Worm (Caenorhabditis elegans) whole organism, mixed stage, embryonic: Measurements from ENCODE around the gene Y75B8A.33.

Experiments used
- bed-3 ChIP-seq: fragments of 200-800 bp; sonication (Bioruptor generic); optimal IDR thresholded peaks from 3 replicates; lab custom pipeline; 2018; ENCODE audit warnings: mild to moderate bottlenecking, missing genetic modification characterization, moderate library complexity, missing compliant biosample characterization
- blmp-1 ChIP-seq: fragments of 150-350 bp; optimal IDR thresholded peaks from 2 replicates; lab custom pipeline; 2014; ENCODE audit warnings: missing biosample characterization, missing genetic modification characterization
- ceh-39 ChIP-seq: fragments of 150-350 bp; optimal IDR thresholded peaks from 2 replicates; lab custom pipeline; 2014; ENCODE audit warnings: missing biosample characterization, missing genetic modification characterization
- ceh-43 ChIP-seq: fragments of 200-800 bp; sonication (Bioruptor generic); optimal IDR thresholded peaks from 2 replicates; lab custom pipeline; 2018; ENCODE audit warnings: mild to moderate bottlenecking, missing genetic modification characterization, moderate library complexity, missing compliant biosample characterization
- ceh-83 ChIP-seq: fragments of 200-800 bp; sonication (Bioruptor generic); optimal IDR thresholded peaks from 2 replicates; lab custom pipeline; 2018; ENCODE audit warnings: mild to moderate bottlenecking, missing genetic modification characterization, missing compliant biosample characterization
- ces-1 ChIP-seq: fragments of 150-350 bp; optimal IDR thresholded peaks from 2 replicates; lab custom pipeline; 2014; ENCODE audit warnings: missing biosample characterization, missing genetic modification reagents, missing genetic modification characterization
- cnd-1 ChIP-seq: fragments of 200-800 bp; sonication (Bioruptor generic); optimal IDR thresholded peaks from 2 replicates; lab custom pipeline; 2018; ENCODE audit warnings: mild to moderate bottlenecking, missing genetic modification characterization, missing compliant biosample characterization
- drap-1 ChIP-seq: fragments of 200-800 bp; sonication (Bioruptor generic); optimal IDR thresholded peaks from 3 replicates; lab custom pipeline; 2018; ENCODE audit warnings: mild to moderate bottlenecking, missing genetic modification characterization, missing compliant biosample characterization
- elt-1 ChIP-seq: sonication (generic microtip); optimal IDR thresholded peaks from 2 replicates; lab custom pipeline; 2017; ENCODE audit warnings: missing genetic modification characterization, mild to moderate bottlenecking, missing compliant biosample characterization, antibody characterized with exemption, moderate library complexity, borderline replicate concordance; ENCODE audit not compliant: insufficient read depth
- elt-3 ChIP-seq: fragments of 150-350 bp; optimal IDR thresholded peaks from 2 replicates; lab custom pipeline; 2014; ENCODE audit warnings: missing biosample characterization, missing genetic modification characterization
- flh-1 ChIP-seq: fragments of 200-800 bp; sonication (Bioruptor generic); optimal IDR thresholded peaks from 2 replicates; lab custom pipeline; 2018; ENCODE audit warnings: mild to moderate bottlenecking, missing genetic modification characterization, moderate library complexity, missing compliant biosample characterization
- ham-2 ChIP-seq: fragments of 200-800 bp; sonication (Bioruptor generic); optimal IDR thresholded peaks from 2 replicates; lab custom pipeline; 2018; ENCODE audit warnings: mild to moderate bottlenecking, missing genetic modification characterization, missing compliant biosample characterization
- hlh-1 ChIP-seq: fragments of 150-350 bp; optimal IDR thresholded peaks from 2 replicates; lab custom pipeline; 2014; ENCODE audit warnings: missing biosample characterization, missing genetic modification reagents, missing genetic modification characterization
- lin-13 ChIP-seq: fragments of 150-350 bp; optimal IDR thresholded peaks from 2 replicates; lab custom pipeline; 2014; ENCODE audit warnings: missing biosample characterization, missing genetic modification characterization
- lin-32 ChIP-seq: fragments of 200-800 bp; sonication (Bioruptor generic); optimal IDR thresholded peaks from 2 replicates; lab custom pipeline; 2018; ENCODE audit warnings: mild to moderate bottlenecking, missing genetic modification characterization, missing compliant biosample characterization
- lsy-2 ChIP-seq: fragments of 150-350 bp; optimal IDR thresholded peaks from 2 replicates; lab custom pipeline; 2014; ENCODE audit warnings: missing biosample characterization, missing genetic modification characterization
- mab-5 ChIP-seq: fragments of 150-350 bp; optimal IDR thresholded peaks from 2 replicates; lab custom pipeline; 2014; ENCODE audit warnings: missing biosample characterization, missing genetic modification characterization
- mep-1 ChIP-seq: fragments of 150-350 bp; optimal IDR thresholded peaks from 2 replicates; lab custom pipeline; 2017; ENCODE audit warnings: missing biosample characterization, missing genetic modification reagents, missing genetic modification characterization, inconsistent platforms
- mls-2 ChIP-seq: sonication (generic microtip); optimal IDR thresholded peaks from 2 replicates; lab custom pipeline; 2016; ENCODE audit warnings: mild to moderate bottlenecking, missing genetic modification characterization, moderate library complexity, missing compliant biosample characterization
- nhr-12 ChIP-seq: fragments of 150-350 bp; optimal IDR thresholded peaks from 2 replicates; lab custom pipeline; 2014; ENCODE audit warnings: missing biosample characterization, missing genetic modification characterization
- nhr-2 ChIP-seq: fragments of 150-350 bp; optimal IDR thresholded peaks from 2 replicates; lab custom pipeline; 2014; ENCODE audit warnings: missing biosample characterization, missing genetic modification characterization
- nhr-237 ChIP-seq: fragments of 150-350 bp; optimal IDR thresholded peaks from 2 replicates; lab custom pipeline; 2014; ENCODE audit warnings: missing biosample characterization, missing genetic modification characterization
- nhr-28 ChIP-seq: fragments of 150-350 bp; optimal IDR thresholded peaks from 2 replicates; lab custom pipeline; 2014; ENCODE audit warnings: missing biosample characterization, missing genetic modification characterization
- nhr-76 ChIP-seq: sonication (generic microtip); optimal IDR thresholded peaks from 2 replicates; lab custom pipeline; 2017; ENCODE audit warnings: missing biosample characterization, missing genetic modification characterization
- pha-4 ChIP-seq: fragments of 150-350 bp; optimal IDR thresholded peaks from 2 replicates; lab custom pipeline; 2018; ENCODE audit warnings: missing biosample characterization, missing genetic modification reagents, missing genetic modification characterization
- snpc-4 ChIP-seq: fragments of 150-350 bp; optimal IDR thresholded peaks from 2 replicates; lab custom pipeline; 2014; ENCODE audit warnings: missing biosample characterization, missing genetic modification characterization
- sptf-1 ChIP-seq: sonication (generic microtip); optimal IDR thresholded peaks from 2 replicates; lab custom pipeline; 2017; ENCODE audit warnings: mild to moderate bottlenecking, missing genetic modification characterization, moderate library complexity, missing compliant biosample characterization
- tbx-8 ChIP-seq: fragments of 200-800 bp; sonication (Bioruptor generic); optimal IDR thresholded peaks from 2 replicates; lab custom pipeline; 2018; ENCODE audit warnings: mild to moderate bottlenecking, missing genetic modification characterization, moderate library complexity, missing compliant biosample characterization
- unc-120 ChIP-seq: sonication (generic microtip); optimal IDR thresholded peaks from 2 replicates; lab custom pipeline; 2017; ENCODE audit warnings: missing genetic modification characterization, missing compliant biosample characterization; ENCODE audit not compliant: poor library complexity, severe bottlenecking
- unc-39 ChIP-seq: fragments of 150-350 bp; optimal IDR thresholded peaks from 2 replicates; lab custom pipeline; 2014; ENCODE audit warnings: missing biosample characterization, missing genetic modification characterization
- unc-62 ChIP-seq: fragments of 150-350 bp; optimal IDR thresholded peaks from 2 replicates; lab custom pipeline; 2014; ENCODE audit warnings: missing biosample characterization, missing genetic modification reagents, missing genetic modification characterization
- zip-8 ChIP-seq: fragments of 150-350 bp; optimal IDR thresholded peaks from 2 replicates; lab custom pipeline; 2014; ENCODE audit warnings: missing biosample characterization, missing genetic modification characterization

Gene Y75B8A.33

DNA sequence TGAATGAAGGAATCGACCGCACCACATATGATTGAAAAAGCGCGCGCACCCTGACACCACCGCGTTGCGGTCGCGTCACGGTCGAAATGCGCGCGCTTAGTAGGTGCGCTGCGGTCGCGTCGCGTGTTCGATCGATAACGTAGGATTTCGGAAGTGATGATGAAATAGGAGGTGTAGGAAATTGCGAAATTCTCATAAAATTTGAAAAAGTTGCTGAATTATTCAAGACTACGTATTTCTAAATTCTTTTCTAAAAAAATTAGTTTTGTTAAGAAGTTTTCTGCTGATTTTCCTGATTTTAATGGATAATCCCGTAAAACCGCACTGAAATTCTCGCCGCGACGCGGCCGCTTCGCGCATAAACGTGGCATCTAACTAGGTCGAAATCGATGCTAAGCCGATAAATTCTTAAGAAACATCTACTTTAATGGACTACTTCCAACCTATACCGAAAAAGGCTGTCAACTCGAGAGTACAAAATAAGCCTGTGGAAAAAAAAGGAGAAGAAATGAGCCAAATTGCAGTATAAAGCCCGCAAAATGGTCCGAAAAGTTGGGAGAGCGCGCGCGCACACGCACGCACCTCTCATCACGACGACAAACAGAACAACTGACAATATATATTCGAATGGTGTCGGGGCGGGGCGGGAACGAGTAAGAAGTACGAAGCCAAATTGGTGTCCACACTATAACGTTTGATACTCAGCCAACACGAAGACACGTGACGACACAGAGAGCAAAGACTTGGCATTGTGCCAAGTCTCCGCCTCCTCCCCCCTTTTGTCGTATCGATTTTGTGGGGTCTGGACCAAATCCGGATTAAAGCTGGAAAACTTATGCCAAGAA lies 1.5 kb upstream of the Y75B8A.33 start, which contains the start of gene his-72:
Gene his-72 (minus strand): TSS at position 589 of the 845 bp plus-strand sequence.
- TF ChIP-seq lsy-2 (peak; percentile 11), mls-2 (tag; lab: Kevin White, UChicago) (peak; percentile 53), mep-1 (tag; lab: Kevin White, UChicago) (peak; percentile 50), ceh-39 (tag; lab: Kevin White, UChicago) (peak; percentile 46), unc-39 (tag; lab: Kevin White, UChicago) (no peak), mab-5 (tag; lab: Kevin White, UChicago) (no peak), ceh-43 (GFP tag; lab: Kevin White, UChicago) (no peak), nhr-2 (tag; lab: Kevin White, UChicago) (no peak), ceh-83 (GFP tag; lab: Kevin White, UChicago) (peak; percentile 75), unc-62 (GFP tag; lab: Kevin White, UChicago) (peak; percentile 12), elt-3 (tag; lab: Kevin White, UChicago) (no peak), pha-4 (tag; lab: Kevin White, UChicago) (peak; percentile 3), drap-1 (peak; percentile 54), hlh-1 (tag; lab: Kevin White, UChicago) (peak; percentile 100), flh-1 (GFP tag; lab: Kevin White, UChicago) (peak; percentile 3), nhr-28 (no peak), unc-120 (tag; lab: Kevin White, UChicago) (peak; percentile 41), cnd-1 (tag; lab: Kevin White, UChicago) (peak; percentile 52), lin-13 (peak; percentile 27), bed-3 (peak; percentile 7), blmp-1 (tag; lab: Kevin White, UChicago) (no peak), nhr-12 (tag; lab: Kevin White, UChicago) (peak; percentile 45), ham-2 (GFP tag; lab: Kevin White, UChicago) (peak; percentile 23), ces-1 (GFP tag; lab: Kevin White, UChicago) (no peak), lin-32 (GFP tag; lab: Kevin White, UChicago) (no peak), sptf-1 (tag; lab: Kevin White, UChicago) (peak; percentile 45)

DNA sequence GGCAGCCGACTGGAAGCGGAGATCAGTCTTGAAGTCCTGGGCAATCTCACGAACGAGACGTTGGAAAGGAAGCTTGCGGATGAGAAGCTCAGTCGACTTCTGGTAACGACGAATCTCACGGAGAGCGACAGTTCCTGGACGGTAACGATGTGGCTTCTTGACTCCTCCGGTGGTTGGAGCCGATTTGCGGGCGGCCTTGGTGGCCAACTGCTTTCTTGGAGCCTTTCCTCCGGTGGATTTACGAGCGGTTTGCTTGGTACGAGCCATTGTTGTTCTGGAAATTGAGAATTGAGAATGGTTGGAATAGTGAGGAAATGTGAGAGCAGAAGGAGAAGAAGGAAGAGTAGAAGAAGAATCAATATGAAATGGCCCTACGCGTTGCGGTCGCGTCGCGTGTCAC lies 718 bp upstream of the Y75B8A.33 start:
- TF ChIP-seq elt-1 (tag; lab: Kevin White, UChicago): no peak
- TF ChIP-seq ces-1 (GFP tag; lab: Kevin White, UChicago): no peak
- no peak for TF ChIP-seq ceh-43 (GFP tag; lab: Kevin White, UChicago)
- no peak for TF ChIP-seq flh-1 (GFP tag; lab: Kevin White, UChicago)
- TF ChIP-seq blmp-1 (tag; lab: Kevin White, UChicago): no peak
- no peak for TF ChIP-seq unc-62 (GFP tag; lab: Kevin White, UChicago)
- TF ChIP-seq mep-1 (tag; lab: Kevin White, UChicago): no peak
- TF ChIP-seq ham-2 (GFP tag; lab: Kevin White, UChicago): no peak
- no peak for TF ChIP-seq sptf-1 (tag; lab: Kevin White, UChicago)
- TF ChIP-seq hlh-1 (tag; lab: Kevin White, UChicago): no peak
- TF ChIP-seq nhr-2 (tag; lab: Kevin White, UChicago): no peak
- no peak for TF ChIP-seq lin-32 (GFP tag; lab: Kevin White, UChicago)
- no peak for TF ChIP-seq cnd-1 (tag; lab: Kevin White, UChicago)
- TF ChIP-seq mab-5 (tag; lab: Kevin White, UChicago): no peak
- TF ChIP-seq nhr-76 (tag; lab: Kevin White, UChicago): no peak
- no peak for TF ChIP-seq zip-8 (tag; lab: Kevin White, UChicago)
- TF ChIP-seq tbx-8: no peak
- TF ChIP-seq nhr-237 (tag; lab: Kevin White, UChicago): no peak

DNA sequence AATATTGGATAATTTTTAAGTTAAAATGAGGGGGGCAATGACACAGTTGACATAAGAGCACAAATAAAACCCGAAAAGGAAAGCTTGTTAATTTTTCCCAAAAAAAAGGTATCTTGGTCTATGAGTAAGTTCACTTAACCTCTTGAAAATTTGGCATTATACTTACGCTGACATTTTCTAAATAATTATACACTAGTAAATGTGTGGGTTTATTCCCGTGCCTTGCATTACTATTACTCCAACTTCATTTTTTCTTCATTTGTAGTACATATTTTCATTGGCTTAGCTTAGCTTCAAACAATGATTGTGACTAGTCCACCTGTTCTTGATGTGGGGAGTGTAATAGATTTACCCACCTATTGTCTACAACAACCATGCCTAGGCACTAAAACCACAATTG lies 7.9 kb downstream of the Y75B8A.33 start, which contains the start of gene Y75B8A.34:
Gene Y75B8A.34 (plus strand): TSS at position 301 of the 400 bp plus-strand sequence.
- no peak for TF ChIP-seq nhr-76 (tag; lab: Kevin White, UChicago)
- TF ChIP-seq mls-2 (tag; lab: Kevin White, UChicago): no peak
- TF ChIP-seq unc-120 (tag; lab: Kevin White, UChicago): no peak
- no peak for TF ChIP-seq nhr-237 (tag; lab: Kevin White, UChicago)
- TF ChIP-seq nhr-2 (tag; lab: Kevin White, UChicago): no peak
- TF ChIP-seq snpc-4 (tag; lab: Kevin White, UChicago): no peak
- TF ChIP-seq cnd-1 (tag; lab: Kevin White, UChicago): no peak
